Fruit fly (Drosophila melanogaster): ENCODE measurements around the gene Ser.
A peak's percentile ranks its signal among the peaks of the same experiment; 100 is the strongest.

Ser gene

DNA sequence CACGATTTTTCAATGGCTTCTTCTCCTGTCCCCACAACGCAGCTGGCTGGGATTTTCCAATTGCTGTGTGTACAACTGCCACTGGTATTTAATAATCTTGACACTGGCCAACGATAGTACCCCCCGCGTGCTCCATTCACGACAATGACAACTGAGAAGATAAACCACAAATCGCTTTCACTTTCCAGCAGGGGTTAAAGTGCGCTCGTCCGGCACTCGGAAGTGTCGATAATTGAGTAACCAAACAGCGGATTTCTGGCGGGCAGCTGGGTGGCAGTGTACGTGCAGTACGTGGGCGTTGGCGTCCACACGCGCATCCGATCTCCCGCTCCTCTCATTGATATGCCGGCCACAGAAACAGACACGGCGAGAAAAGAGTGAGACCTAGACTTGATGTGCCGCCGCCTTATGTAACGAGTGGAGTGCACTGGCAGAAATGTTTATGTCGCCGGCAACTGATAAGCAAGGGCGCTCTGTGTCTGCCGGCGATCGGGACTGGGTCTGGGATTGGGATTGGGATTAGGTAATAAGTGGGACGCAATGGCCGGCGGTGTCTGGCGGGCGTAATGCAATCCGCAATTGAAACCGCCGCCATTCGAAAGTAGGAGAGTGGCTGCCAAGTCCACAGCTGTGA is 59.2 kb downstream of the Ser start:
- 0 out of 3 replicates have a peak, but pooled peaks have one; percentile 17 for TF ChIP-seq CG4496 (GFP tag; IDR thresholded peaks at IDR 0.05)
- TF ChIP-seq CG8159 (tag; optimal IDR thresholded peaks at IDR 0.05), result no peak

dm6 chr3R:27133992-27134391 is 60.1 kb downstream of the Ser start:
- TF ChIP-seq EcR (GFP tag; optimal IDR thresholded peaks at IDR 0.05) (no peak), CG8301 (tag; optimal IDR thresholded peaks at IDR 0.05) (no peak), fd96Ca (GFP tag; IDR thresholded peaks at IDR 0.05) (no peak), gl (tag; optimal IDR thresholded peaks at IDR 0.05) (no peak), Pif1A (GFP tag; optimal IDR thresholded peaks at IDR 0.05) (no peak), CG12605 (GFP tag; IDR thresholded peaks at IDR 0.05) (no peak), CG14655 (GFP tag; optimal IDR thresholded peaks at IDR 0.05) (no peak)

- no peak for TF ChIP-seq CG13204 (GFP tag; optimal IDR thresholded peaks at IDR 0.05)
- no peak for TF ChIP-seq CG32121 (GFP tag; IDR thresholded peaks at IDR 0.05)
- TF ChIP-seq rn (GFP tag; IDR thresholded peaks at IDR 0.05), result no peak
- no peak for TF ChIP-seq CG8301 (tag; optimal IDR thresholded peaks at IDR 0.05)
- TF ChIP-seq Pif1A (GFP tag; optimal IDR thresholded peaks at IDR 0.05), result no peak
- TF ChIP-seq CG9948 (tag; optimal IDR thresholded peaks at IDR 0.05), result no peak
- no peak for TF ChIP-seq CG34367 (tag; optimal IDR thresholded peaks at IDR 0.05)
- TF ChIP-seq Pif1B (GFP tag; optimal IDR thresholded peaks at IDR 0.05), result no peak
- TF ChIP-seq CG12605 (GFP tag; IDR thresholded peaks at IDR 0.05), result no peak
- no peak for TF ChIP-seq CG10348 (GFP tag; IDR thresholded peaks at IDR 0.05)
- no peak for TF ChIP-seq gl (tag; optimal IDR thresholded peaks at IDR 0.05)
- TF ChIP-seq D1 (tag; optimal IDR thresholded peaks at IDR 0.05), result no peak
- no peak for TF ChIP-seq CG14655 (GFP tag; optimal IDR thresholded peaks at IDR 0.05)
- TF ChIP-seq Ets98B (GFP tag; IDR thresholded peaks at IDR 0.05), result no peak
- TF ChIP-seq fd96Ca (GFP tag; IDR thresholded peaks at IDR 0.05), result no peak
- TF ChIP-seq CG15710 (tag; optimal IDR thresholded peaks at IDR 0.05), result no peak
Observed at dm6 chr3R:27131408-27131807, 62.7 kb downstream of the Ser start.

- no peak for TF ChIP-seq CG17806 (tag; optimal IDR thresholded peaks at IDR 0.05)
- 0 out of 3 replicates have a peak, but pooled peaks have one; percentile 7 for TF ChIP-seq CG4496 (GFP tag; IDR thresholded peaks at IDR 0.05)
- TF ChIP-seq EcR (GFP tag; optimal IDR thresholded peaks at IDR 0.05), result peak; percentile 74
Observed at dm6 chr3R:27130551-27131161, 63.4 kb downstream of the Ser start.

dm6 chr3R:27129580-27130385 is 64.3 kb downstream of the Ser start:
- TF ChIP-seq CG15710 (tag; optimal IDR thresholded peaks at IDR 0.05) (peak; percentile 68), CG14655 (GFP tag; optimal IDR thresholded peaks at IDR 0.05) (no peak), CG8301 (tag; optimal IDR thresholded peaks at IDR 0.05) (peak; percentile 57), Pif1A (GFP tag; optimal IDR thresholded peaks at IDR 0.05) (peak; percentile 86), CG9948 (tag; optimal IDR thresholded peaks at IDR 0.05) (peak; percentile 35), fd96Ca (GFP tag; IDR thresholded peaks at IDR 0.05) (peak; percentile 73), CG10348 (GFP tag; IDR thresholded peaks at IDR 0.05) (no peak), D1 (tag; optimal IDR thresholded peaks at IDR 0.05) (no peak), Pif1B (GFP tag; optimal IDR thresholded peaks at IDR 0.05) (peak; percentile 68), Snoo (tag; optimal IDR thresholded peaks at IDR 0.05) (peak; percentile 70), CG34367 (tag; optimal IDR thresholded peaks at IDR 0.05) (peak; percentile 45), EcR (GFP tag; optimal IDR thresholded peaks at IDR 0.05) (peak; percentile 91), CG12605 (GFP tag; IDR thresholded peaks at IDR 0.05) (peak; percentile 61; the same call in 1 of the 2 replicates), Ets98B (GFP tag; IDR thresholded peaks at IDR 0.05) (peak; percentile 78), CG13204 (GFP tag; optimal IDR thresholded peaks at IDR 0.05) (no peak), CG17806 (tag; optimal IDR thresholded peaks at IDR 0.05) (peak; percentile 66), CG8159 (tag; optimal IDR thresholded peaks at IDR 0.05) (no peak), gl (tag; optimal IDR thresholded peaks at IDR 0.05) (peak; percentile 5), CG32121 (GFP tag; IDR thresholded peaks at IDR 0.05) (peak; percentile 73), CG4496 (GFP tag; IDR thresholded peaks at IDR 0.05) (peak; percentile 88), rn (GFP tag; IDR thresholded peaks at IDR 0.05) (peak; percentile 59; the same call in 1 of the 2 replicates)

- TF ChIP-seq fd96Ca (GFP tag; IDR thresholded peaks at IDR 0.05) (no peak), CG13204 (GFP tag; optimal IDR thresholded peaks at IDR 0.05) (no peak), CG4496 (GFP tag; IDR thresholded peaks at IDR 0.05) (no peak), Pif1B (GFP tag; optimal IDR thresholded peaks at IDR 0.05) (no peak)
Observed at dm6 chr3R:27128723-27129122, 65.3 kb downstream of the Ser start.
